Worm (Caenorhabditis elegans): Measurements from ENCODE around the gene ZK892.3.

DNA sequence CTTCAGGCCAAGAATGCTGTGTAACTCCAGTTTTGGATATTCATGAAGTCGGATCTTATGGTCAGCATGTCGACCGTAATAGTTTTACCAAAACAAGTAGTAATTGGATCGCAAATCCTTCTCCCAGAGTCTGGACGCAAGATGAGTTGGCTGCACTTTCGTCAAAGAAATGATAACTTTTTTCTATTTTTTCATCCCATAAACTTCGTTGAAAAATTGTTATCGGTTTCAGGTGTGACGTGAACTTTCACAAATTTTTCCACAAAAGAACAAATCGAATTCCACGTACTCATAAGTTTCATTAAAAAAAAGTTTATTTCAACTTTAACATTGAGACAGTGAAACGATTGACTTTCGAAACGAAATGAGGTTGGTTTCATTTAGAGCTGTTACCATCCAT, 6.3 kb downstream of the ZK892.3 start, which contains the start of gene ZK892.5:
- TF ChIP-seq him-1 (tag; optimal IDR thresholded peaks at IDR 0.05) (no peak), W03F9.2 (tag; optimal IDR thresholded peaks at IDR 0.05) (no peak), dao-5 (tag; optimal IDR thresholded peaks at IDR 0.05) (no peak)

Data from whole organism, L4/young adult.